Worm (Caenorhabditis elegans): ENCODE results near the gene srh-34.

DNA sequence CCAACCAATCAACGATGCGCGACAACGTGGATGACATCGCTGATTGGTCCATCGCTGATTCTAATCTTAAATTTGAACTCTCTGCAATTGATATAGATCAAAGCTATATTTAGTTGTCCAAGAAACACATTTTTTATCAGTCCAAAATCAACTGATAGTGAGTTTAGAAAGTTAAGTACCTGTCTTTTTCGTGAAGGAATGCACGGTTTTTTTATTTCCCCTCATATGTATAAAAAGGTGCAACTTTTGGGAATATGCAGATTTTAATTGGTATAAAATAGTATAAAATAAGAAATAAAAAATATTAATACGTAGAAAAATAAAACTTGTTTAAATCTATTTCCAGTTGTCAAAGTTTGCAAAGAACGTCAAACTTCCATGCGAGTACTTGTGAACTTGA, 28.0 kb downstream of the srh-34 start, which contains the start of gene Y39D8A.1:
- TF ChIP-seq fkh-10 (GFP tag; optimal IDR thresholded peaks at IDR 0.05) (no peak), aly-2 (tag; optimal IDR thresholded peaks at IDR 0.05) (no peak), elt-2 (tag; optimal IDR thresholded peaks at IDR 0.05) (no peak), mdl-1 (tag; optimal IDR thresholded peaks at IDR 0.05) (no peak), R02D3.7 (tag; optimal IDR thresholded peaks at IDR 0.05) (no peak), unc-39 (tag; optimal IDR thresholded peaks at IDR 0.05) (no peak), eor-1 (tag; optimal IDR thresholded peaks at IDR 0.05) (no peak)
